Worm (Caenorhabditis elegans) whole organism, L4/young adult: ENCODE results near the gene cmtr-1.

Source experiments
- dao-5 ChIP-seq: sonication (generic microtip); optimal IDR thresholded peaks from 2 replicates; lab custom pipeline; 2016; ENCODE audit warnings: missing genotype, missing genetic modification characterization, moderate library complexity, missing compliant biosample characterization
- him-1 ChIP-seq: sonication (generic microtip); optimal IDR thresholded peaks from 2 replicates; lab custom pipeline; 2016; ENCODE audit warnings: missing genotype, missing genetic modification reagents, missing genetic modification characterization, missing compliant biosample characterization

DNA sequence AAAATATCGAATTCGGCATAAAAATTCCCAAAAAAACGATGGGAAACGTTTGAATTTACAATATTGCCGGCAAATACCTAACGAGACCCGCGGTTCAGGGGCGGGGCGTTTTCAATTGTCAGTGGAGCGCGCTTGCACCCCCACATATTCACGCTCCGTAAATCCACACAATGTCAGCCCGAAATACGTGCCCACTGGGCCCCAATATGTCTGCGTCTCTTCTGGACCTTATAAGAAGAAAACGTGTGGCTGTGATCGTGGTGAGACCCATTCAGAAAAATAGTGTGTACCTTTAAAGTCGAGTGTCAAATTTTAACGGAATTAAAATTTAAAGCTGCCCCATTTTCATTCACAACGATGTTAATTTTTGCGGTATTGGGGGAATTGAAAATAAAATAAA, 21.4 kb upstream of the cmtr-1 start:
- TF ChIP-seq him-1 (no peak), dao-5 (tag; lab: Kevin White, UChicago) (no peak)
